Worm (Caenorhabditis elegans): ENCODE data around the gene H03A11.2.

H03A11.2 gene

DNA sequence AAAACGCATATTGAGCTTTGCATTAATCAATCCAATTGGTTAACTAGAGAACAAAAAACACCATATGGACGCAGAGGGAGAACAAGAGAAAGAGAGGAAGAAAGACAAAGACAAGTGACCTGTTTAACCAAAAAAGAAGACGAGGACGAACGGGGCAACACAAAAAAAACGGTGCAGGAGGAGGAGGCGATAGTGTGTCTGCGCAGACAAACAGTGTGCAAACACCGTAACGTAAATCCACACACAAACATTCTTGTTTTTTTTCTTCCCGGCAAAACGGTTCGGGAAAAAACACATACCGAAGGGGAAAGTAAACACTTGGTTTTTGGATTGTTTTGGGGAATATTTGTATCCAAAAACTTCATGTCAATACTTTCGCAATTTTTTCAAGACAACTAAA, 16.1 kb upstream of the H03A11.2 start (continued):
- no peak for TF ChIP-seq egl-13 (tag; optimal IDR thresholded peaks at IDR 0.05)
- TF ChIP-seq ceh-90 (tag; optimal IDR thresholded peaks at IDR 0.05), result no peak
- no peak for TF ChIP-seq mef-2 (tag; optimal IDR thresholded peaks at IDR 0.05)
- no peak for TF ChIP-seq zip-4 (GFP tag; optimal IDR thresholded peaks at IDR 0.05)
- TF ChIP-seq fkh-8 (tag; optimal IDR thresholded peaks at IDR 0.05), result no peak
- TF ChIP-seq nhr-20 (tag; optimal IDR thresholded peaks at IDR 0.05), result peak; percentile 39
- no peak for TF ChIP-seq elt-2 (tag; optimal IDR thresholded peaks at IDR 0.05)
- TF ChIP-seq zag-1 (tag; optimal IDR thresholded peaks at IDR 0.05), result no peak
- no peak for TF ChIP-seq swsn-7 (tag; optimal IDR thresholded peaks at IDR 0.05)
- no peak for TF ChIP-seq dpl-1 (GFP tag; optimal IDR thresholded peaks at IDR 0.05)
- no peak for TF ChIP-seq isw-1 (GFP tag; IDR thresholded peaks at IDR 0.05)
- TF ChIP-seq grh-1 (GFP tag; IDR thresholded peaks at IDR 0.05), result no peak
- TF ChIP-seq sox-4 (tag; optimal IDR thresholded peaks at IDR 0.05), result no peak
- no peak for TF ChIP-seq ceh-88 (GFP tag; IDR thresholded peaks at IDR 0.05)
- TF ChIP-seq lir-3 (tag; optimal IDR thresholded peaks at IDR 0.05; ENCODE audit: poor library complexity), result no peak
- TF ChIP-seq snpc-4 (tag; optimal IDR thresholded peaks at IDR 0.05), result no peak
- no peak for TF ChIP-seq irx-1 (tag; optimal IDR thresholded peaks at IDR 0.05)
- TF ChIP-seq nhr-71 (tag; optimal IDR thresholded peaks at IDR 0.05), result no peak
- no peak for TF ChIP-seq nhr-85 (tag)
- no peak for TF ChIP-seq Y116A8C.19 (tag; optimal IDR thresholded peaks at IDR 0.05; ENCODE audit: borderline replicate concordance)
- no peak for TF ChIP-seq nhr-90 (tag; optimal IDR thresholded peaks at IDR 0.05; ENCODE audit: poor library complexity)
- TF ChIP-seq unc-130 (tag; optimal IDR thresholded peaks at IDR 0.05), result no peak
- TF ChIP-seq F16B12.6 (tag; optimal IDR thresholded peaks at IDR 0.05), result peak; percentile 72

DNA sequence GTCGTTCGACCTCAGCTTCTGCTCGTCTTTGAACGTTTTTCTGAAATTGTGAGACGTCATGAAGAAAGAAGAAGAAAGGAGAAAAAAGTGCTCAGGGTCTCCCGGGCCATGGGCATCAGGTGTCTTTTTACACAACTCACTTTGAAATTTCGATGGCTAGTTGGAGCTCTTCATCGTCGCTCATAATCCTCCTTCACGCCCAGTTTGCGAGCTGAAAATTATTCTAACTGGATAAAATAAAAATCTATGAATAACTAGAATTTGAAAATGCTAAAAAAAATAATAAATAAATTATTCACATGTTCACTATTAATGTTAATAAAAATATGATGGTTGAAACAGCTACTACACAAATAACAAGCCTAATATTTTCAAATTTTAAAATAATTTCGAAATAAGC, 15.7 kb upstream of the H03A11.2 start, which contains the start of gene piki-1:
Gene piki-1 (minus strand): TSS at position 218 of the 400 bp plus-strand sequence.
- TF ChIP-seq irx-1 (tag; optimal IDR thresholded peaks at IDR 0.05), result no peak
- TF ChIP-seq nhr-77 (tag; optimal IDR thresholded peaks at IDR 0.05), result no peak
- TF ChIP-seq efl-1 (optimal IDR thresholded peaks at IDR 0.05), result no peak
- peak in 1 of 2 experiments; percentile 91 for TF ChIP-seq efl-1 (GFP tag; optimal IDR thresholded peaks at IDR 0.05 in 1 of 2)
- TF ChIP-seq lin-13 (GFP tag; optimal IDR thresholded peaks at IDR 0.05), result no peak

DNA sequence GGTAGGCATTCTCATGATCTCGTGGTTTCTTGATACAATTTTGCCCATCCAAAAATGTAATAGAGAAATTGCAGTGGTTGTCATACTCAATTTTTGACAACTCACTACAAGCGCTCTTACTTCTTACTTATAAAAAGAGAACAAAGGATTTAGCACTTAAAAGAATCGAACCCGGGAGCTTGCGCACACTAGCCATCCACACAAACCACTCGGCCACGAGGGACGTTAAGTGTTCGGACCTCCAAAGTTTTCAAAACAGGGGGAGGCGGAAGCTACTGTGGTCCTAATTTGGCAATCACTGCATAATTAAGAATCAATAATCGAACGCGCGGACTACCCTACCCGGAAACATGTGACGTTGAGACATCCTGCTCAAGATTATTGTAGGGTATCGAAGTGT, 12.3 kb upstream of the H03A11.2 start:
- no peak for TF ChIP-seq lin-39 (tag; optimal IDR thresholded peaks at IDR 0.05)
- no peak for TF ChIP-seq lir-3 (tag; optimal IDR thresholded peaks at IDR 0.05; ENCODE audit: poor library complexity)
- TF ChIP-seq C04F5.9 (tag; optimal IDR thresholded peaks at IDR 0.05), result no peak
- TF ChIP-seq pax-3 (tag; optimal IDR thresholded peaks at IDR 0.05), result no peak
- no peak for TF ChIP-seq ceh-82 (tag; optimal IDR thresholded peaks at IDR 0.05)
- no peak for TF ChIP-seq fkh-4 (tag; optimal IDR thresholded peaks at IDR 0.05; ENCODE audit: borderline replicate concordance)
- TF ChIP-seq blmp-1 (tag; optimal IDR thresholded peaks at IDR 0.05), result no peak
- TF ChIP-seq ceh-88 (GFP tag; IDR thresholded peaks at IDR 0.05), result no peak
- TF ChIP-seq jun-1 (tag; optimal IDR thresholded peaks at IDR 0.05), result no peak
- TF ChIP-seq nhr-28 (tag; optimal IDR thresholded peaks at IDR 0.05), result no peak

DNA sequence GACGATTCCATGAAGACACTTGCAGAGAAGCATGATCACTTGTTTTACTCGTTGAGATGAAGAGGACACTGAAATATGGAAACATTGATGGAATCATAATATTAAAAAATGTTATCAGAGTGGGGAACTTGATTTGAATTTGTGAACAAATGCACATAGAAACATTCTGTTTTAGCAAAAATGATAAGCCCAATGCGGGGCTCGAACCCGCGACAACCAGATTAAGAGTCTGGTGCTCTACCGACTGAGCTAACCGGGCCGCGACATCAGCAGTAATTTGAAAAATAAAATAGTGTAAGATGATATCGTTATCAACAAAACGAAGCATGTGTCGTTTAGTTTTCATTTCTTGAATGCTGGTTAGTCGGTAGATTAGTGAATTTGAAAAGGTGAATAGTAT, 10.7 kb upstream of the H03A11.2 start:
- TF ChIP-seq ceh-82 (tag; optimal IDR thresholded peaks at IDR 0.05) (no peak), skn-1 (tag; optimal IDR thresholded peaks at IDR 0.05) (no peak), efl-1 (optimal IDR thresholded peaks at IDR 0.05) (no peak), efl-1 (GFP tag; optimal IDR thresholded peaks at IDR 0.05 in 1 of 2) (peak in 1 of 2 experiments; percentile 67), unc-30 (tag; optimal IDR thresholded peaks at IDR 0.05) (no peak), ceh-8 (GFP tag; optimal IDR thresholded peaks at IDR 0.05) (no peak), elt-2 (tag; optimal IDR thresholded peaks at IDR 0.05) (peak; percentile 1)

Measured in whole organism, L1 larva.